Fruit fly (Drosophila melanogaster) whole organism, embryonic: ENCODE measurements around the gene CG44001.

Experiments
- Ada2b ChIP-seq: fragments of 200-800 bp; sonication (Bioruptor generic); IDR thresholded peaks from 2 replicates; pipeline ENCODE4 v1.3.6; 2022; ENCODE audit warnings: missing biosample characterization, missing genetic modification characterization
- Atf6 ChIP-seq: fragments of 200-800 bp; sonication (Bioruptor generic); IDR thresholded peaks from 2 replicates; pipeline ENCODE4 v1.3.6; 2022; ENCODE audit warnings: missing biosample characterization, missing genetic modification characterization
- Blimp-1 ChIP-seq: fragments of 200-800 bp; sonication (Bioruptor generic); optimal IDR thresholded peaks from 3 replicates; lab custom pipeline; 2018; ENCODE audit warnings: missing biosample characterization, missing genetic modification characterization, mild to moderate bottlenecking, moderate library complexity, missing genetic modification reagents
- BtbVII ChIP-seq: fragments of 200-800 bp; sonication (Bioruptor generic); optimal IDR thresholded peaks from 3 replicates; lab custom pipeline; 2017; ENCODE audit warnings: missing biosample characterization, mild to moderate bottlenecking, missing genetic modification characterization
- CG10543 ChIP-seq: fragments of 200-800 bp; sonication (Bioruptor generic); optimal IDR thresholded peaks from 3 replicates; lab custom pipeline; 2017; ENCODE audit warnings: missing biosample characterization, mild to moderate bottlenecking, missing genetic modification characterization, moderate library complexity
- CG11456 ChIP-seq: fragments of 200-800 bp; sonication (Bioruptor generic); IDR thresholded peaks from 3 replicates; pipeline ENCODE4 v1.3.6; 2022; ENCODE audit warnings: missing biosample characterization, missing genetic modification characterization
- CG12155 ChIP-seq: fragments of 200-800 bp; sonication (Bioruptor generic); optimal IDR thresholded peaks from 3 replicates; lab custom pipeline; 2016; ENCODE audit warnings: missing biosample characterization, missing genetic modification characterization
- CG12769 ChIP-seq: fragments of 200-800 bp; sonication (Bioruptor generic); optimal IDR thresholded peaks from 2 replicates; lab custom pipeline; 2019; ENCODE audit warnings: missing biosample characterization, mild to moderate bottlenecking, missing genetic modification characterization, moderate library complexity
- CG14014 ChIP-seq: fragments of 200-800 bp; sonication (Bioruptor generic); IDR thresholded peaks from 2 replicates; pipeline ENCODE4 v1.3.6; 2022; ENCODE audit warnings: missing biosample characterization, missing genetic modification characterization
- CG1792 ChIP-seq: fragments of 200-800 bp; sonication (Bioruptor generic); optimal IDR thresholded peaks from 2 replicates; lab custom pipeline; 2016; ENCODE audit warnings: missing biosample characterization, missing genetic modification characterization
- CG18619 ChIP-seq: fragments of 200-800 bp; sonication (Bioruptor generic); optimal IDR thresholded peaks from 3 replicates; lab custom pipeline; 2017; ENCODE audit warnings: missing biosample characterization, mild to moderate bottlenecking, missing genetic modification characterization
- CG3163 ChIP-seq: fragments of 200-800 bp; sonication (Bioruptor generic); optimal IDR thresholded peaks from 3 replicates; lab custom pipeline; 2016; ENCODE audit warnings: missing biosample characterization, missing genetic modification characterization
- CG3407 ChIP-seq: fragments of 200-800 bp; sonication (Bioruptor generic); optimal IDR thresholded peaks from 2 replicates; lab custom pipeline; 2018; ENCODE audit warnings: missing biosample characterization, mild to moderate bottlenecking, missing genetic modification characterization
- CG3838 ChIP-seq: fragments of 200-800 bp; sonication (Bioruptor generic); optimal IDR thresholded peaks from 3 replicates; lab custom pipeline; 2016; ENCODE audit warnings: missing biosample characterization, missing genetic modification characterization
- CG4282 ChIP-seq: fragments of 200-800 bp; sonication (Bioruptor generic); optimal IDR thresholded peaks from 2 replicates; lab custom pipeline; 2016; ENCODE audit warnings: missing biosample characterization, missing genetic modification characterization
- CG4328 ChIP-seq: fragments of 200-800 bp; sonication (Bioruptor generic); optimal IDR thresholded peaks from 3 replicates; lab custom pipeline; 2017; ENCODE audit warnings: missing biosample characterization, missing genetic modification reagents, missing genetic modification characterization
- CG6654 ChIP-seq: fragments of 200-800 bp; sonication (Bioruptor generic); optimal IDR thresholded peaks from 2 replicates; lab custom pipeline; 2017; ENCODE audit warnings: missing biosample characterization, mild to moderate bottlenecking, missing genetic modification characterization
- CG6683 ChIP-seq: fragments of 200-800 bp; sonication (Bioruptor generic); optimal IDR thresholded peaks from 2 replicates; lab custom pipeline; 2017; ENCODE audit warnings: missing biosample characterization, mild to moderate bottlenecking, missing genetic modification characterization, missing genetic modification reagents
- CG6854 ChIP-seq: fragments of 200-800 bp; sonication (Bioruptor generic); optimal IDR thresholded peaks from 3 replicates; lab custom pipeline; 2017; ENCODE audit warnings: missing biosample characterization, mild to moderate bottlenecking, missing genetic modification characterization
- CG9215 ChIP-seq: fragments of 200-800 bp; sonication (Bioruptor generic); IDR thresholded peaks from 2 replicates; pipeline ENCODE4 v1.3.6; 2022; ENCODE audit warnings: missing biosample characterization, missing genetic modification characterization
- CG9727 ChIP-seq: fragments of 200-800 bp; sonication (Bioruptor generic); optimal IDR thresholded peaks from 3 replicates; lab custom pipeline; 2017; ENCODE audit warnings: missing biosample characterization, mild to moderate bottlenecking, missing genetic modification characterization
- CrebB ChIP-seq: fragments of 200-800 bp; sonication (Bioruptor generic); optimal IDR thresholded peaks from 3 replicates; lab custom pipeline; 2018; ENCODE audit warnings: missing biosample characterization, mild to moderate bottlenecking, missing genetic modification characterization
- Dp ChIP-seq: fragments of 200-800 bp; sonication (Bioruptor generic); optimal IDR thresholded peaks from 2 replicates; lab custom pipeline; 2018; ENCODE audit warnings: missing biosample characterization, mild to moderate bottlenecking, missing genetic modification characterization, moderate library complexity
- Ets65A ChIP-seq: fragments of 200-800 bp; sonication (Bioruptor generic); peaks from one replicate; lab custom pipeline; 2016; ENCODE audit warnings: missing biosample characterization, missing genetic modification characterization
- H15 ChIP-seq: fragments of 200-800 bp; sonication (Bioruptor generic); IDR thresholded peaks from 3 replicates; pipeline ENCODE4 v1.3.6; 2022; ENCODE audit warnings: missing biosample characterization, missing genetic modification characterization
- Hr51 ChIP-seq, 2 experiments: fragments of 200-800 bp; sonication (Bioruptor generic); optimal IDR thresholded peaks; 2 replicates in 1 of 2; 3 replicates in 1 of 2; lab custom pipeline; 2016 to 2018; ENCODE audit warnings: missing biosample characterization in 2 of 2, missing genetic modification characterization in 2 of 2, mild to moderate bottlenecking in 1 of 2, moderate library complexity in 1 of 2
- PHDP ChIP-seq: fragments of 200-800 bp; sonication (Bioruptor generic); optimal IDR thresholded peaks from 3 replicates; lab custom pipeline; 2018; ENCODE audit warnings: missing biosample characterization, mild to moderate bottlenecking, missing genetic modification characterization, moderate library complexity
- Side ChIP-seq: fragments of 200-800 bp; sonication (Bioruptor generic); optimal IDR thresholded peaks from 2 replicates; lab custom pipeline; 2016; ENCODE audit warnings: missing biosample characterization, missing genetic modification characterization
- Spps ChIP-seq: fragments of 200-800 bp; sonication (Bioruptor generic); optimal IDR thresholded peaks from 2 replicates; lab custom pipeline; 2018; ENCODE audit warnings: missing biosample characterization, mild to moderate bottlenecking, missing genetic modification characterization
- ara ChIP-seq: fragments of 200-800 bp; sonication (Bioruptor generic); IDR thresholded peaks from 2 replicates; pipeline ENCODE4 v1.3.6; 2022; ENCODE audit warnings: missing biosample characterization, missing genetic modification characterization
- da ChIP-seq: fragments of 200-800 bp; sonication (Bioruptor generic); optimal IDR thresholded peaks from 2 replicates; lab custom pipeline; 2016; ENCODE audit warnings: missing biosample characterization, missing genetic modification characterization
- esg ChIP-seq: fragments of 200-800 bp; sonication (Bioruptor generic); conservative IDR thresholded peaks from 2 replicates; pipeline ENCODE4 v1.3.6; 2022; ENCODE audit warnings: missing biosample characterization, missing genetic modification characterization
- ewg ChIP-seq: fragments of 200-800 bp; sonication (Bioruptor generic); optimal IDR thresholded peaks from 3 replicates; lab custom pipeline; 2017; ENCODE audit warnings: mild to moderate bottlenecking, missing biosample characterization, missing genetic modification reagents, missing genetic modification characterization
- gcm ChIP-seq: fragments of 200-800 bp; sonication (Bioruptor generic); optimal IDR thresholded peaks from 2 replicates; lab custom pipeline; 2019; ENCODE audit warnings: missing biosample characterization, mild to moderate bottlenecking, missing genetic modification characterization, moderate library complexity
- gro ChIP-seq: fragments of 200-800 bp; sonication (Bioruptor generic); optimal IDR thresholded peaks from 2 replicates; lab custom pipeline; 2016; ENCODE audit warnings: missing biosample characterization, missing genetic modification characterization
- gsb-n ChIP-seq: fragments of 200-800 bp; sonication (Bioruptor generic); optimal IDR thresholded peaks from 3 replicates; lab custom pipeline; 2018; ENCODE audit warnings: missing biosample characterization, mild to moderate bottlenecking, missing genetic modification characterization
- hbn ChIP-seq: fragments of 200-800 bp; sonication (Bioruptor generic); IDR thresholded peaks from 2 replicates; pipeline ENCODE4 v1.3.6; 2022; ENCODE audit warnings: missing biosample characterization, missing genetic modification characterization; ENCODE audit not compliant: partially characterized antibody
- ind ChIP-seq: fragments of 200-800 bp; sonication (Bioruptor generic); optimal IDR thresholded peaks from 3 replicates; lab custom pipeline; 2016; ENCODE audit warnings: missing biosample characterization, missing genetic modification characterization
- insv ChIP-seq, 2 experiments: fragments of 200-800 bp; sonication (Bioruptor generic); optimal IDR thresholded peaks; 3 replicates each; lab custom pipeline; 2016 to 2018; ENCODE audit warnings: missing biosample characterization in 2 of 2, missing genetic modification characterization in 2 of 2
- lilli ChIP-seq: fragments of 200-800 bp; sonication (Bioruptor generic); optimal IDR thresholded peaks from 3 replicates; lab custom pipeline; 2016; ENCODE audit warnings: missing biosample characterization, missing genetic modification characterization
- nom ChIP-seq: fragments of 200-800 bp; sonication (Bioruptor generic); optimal IDR thresholded peaks from 2 replicates; lab custom pipeline; 2017; ENCODE audit warnings: missing biosample characterization, missing genetic modification characterization, mild to moderate bottlenecking, moderate library complexity, missing genetic modification reagents
- pita ChIP-seq: fragments of 200-800 bp; sonication (Bioruptor generic); optimal IDR thresholded peaks from 2 replicates; lab custom pipeline; 2017; ENCODE audit warnings: missing biosample characterization, mild to moderate bottlenecking, missing genetic modification characterization
- scrt ChIP-seq: fragments of 200-800 bp; sonication (Bioruptor generic); optimal IDR thresholded peaks from 2 replicates; lab custom pipeline; 2018; ENCODE audit warnings: missing biosample characterization, mild to moderate bottlenecking, missing genetic modification characterization, moderate library complexity
- sd ChIP-seq: fragments of 200-800 bp; sonication (Bioruptor generic); optimal IDR thresholded peaks from 3 replicates; lab custom pipeline; 2018; ENCODE audit warnings: missing biosample characterization, mild to moderate bottlenecking, missing genetic modification characterization, moderate library complexity
- sens-2 ChIP-seq: fragments of 200-800 bp; sonication (Bioruptor generic); IDR thresholded peaks from 2 replicates; pipeline ENCODE4 v1.3.6; 2022; ENCODE audit warnings: missing biosample characterization, missing genetic modification characterization
- slp2 ChIP-seq: fragments of 200-800 bp; sonication (Bioruptor generic); optimal IDR thresholded peaks from 2 replicates; lab custom pipeline; 2016; ENCODE audit warnings: missing biosample characterization, missing genetic modification characterization
- sob ChIP-seq: fragments of 200-800 bp; sonication (Bioruptor generic); IDR thresholded peaks from 2 replicates; pipeline ENCODE4 v1.3.6; 2022; ENCODE audit warnings: missing biosample characterization, missing genetic modification characterization
- twi ChIP-seq: fragments of 200-800 bp; optimal IDR thresholded peaks from 2 replicates; lab custom pipeline; 2019; ENCODE audit warnings: missing biosample characterization, mild to moderate bottlenecking, missing genetic modification characterization, moderate library complexity
- unpg ChIP-seq: fragments of 200-800 bp; sonication (Bioruptor generic); optimal IDR thresholded peaks from 3 replicates; lab custom pipeline; 2018; ENCODE audit warnings: missing biosample characterization, mild to moderate bottlenecking, missing genetic modification characterization, moderate library complexity
- vfl ChIP-seq: fragments of 200-800 bp; sonication (Bioruptor generic); optimal IDR thresholded peaks from 2 replicates; lab custom pipeline; 2016; ENCODE audit warnings: missing biosample characterization, missing genetic modification characterization
- vvl ChIP-seq: fragments of 200-800 bp; sonication (Bioruptor generic); IDR thresholded peaks from 2 replicates; pipeline ENCODE4 v1.3.6; 2022; ENCODE audit warnings: missing biosample characterization, missing genetic modification characterization
- z ChIP-seq: fragments of 200-800 bp; sonication (Bioruptor generic); IDR thresholded peaks from 3 replicates; pipeline ENCODE4 v1.3.6; 2022; ENCODE audit warnings: missing biosample characterization, missing genetic modification characterization

CG44001 gene

DNA sequence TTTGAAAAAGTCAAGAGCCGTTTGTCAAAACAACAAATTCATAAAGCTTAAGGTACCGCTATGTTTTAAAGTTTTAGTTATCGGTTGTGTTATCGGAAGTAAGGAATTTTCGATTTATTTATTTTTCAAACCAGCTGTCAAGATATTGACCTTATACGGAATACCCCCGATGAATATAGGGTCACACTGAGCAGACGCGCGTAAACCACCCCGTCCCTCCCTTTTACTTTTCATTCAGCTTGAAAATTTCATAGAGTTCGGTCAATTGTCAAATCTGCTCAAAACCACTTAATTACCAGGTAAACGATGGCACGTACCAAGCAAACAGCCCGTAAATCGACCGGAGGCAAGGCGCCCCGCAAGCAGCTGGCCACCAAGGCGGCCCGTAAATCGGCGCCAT lies 11.9 kb downstream of the CG44001 start, which contains the start of the genes CG14036 and His3.3A (continued):
- TF ChIP-seq nom (GFP tag; lab: Kevin White, UChicago) (peak; percentile 29), Spps (tag; lab: Kevin White, UChicago) (peak; percentile 1), H15 (GFP tag; lab: Robert Waterston, UW) (no peak), CG12769 (tag; lab: Kevin White, UChicago) (peak; percentile 20), Blimp-1 (GFP tag; lab: Kevin White, UChicago) (peak; percentile 69), CG14014 (GFP tag; lab: Robert Waterston, UW) (no peak), hbn (peak; percentile 58), Hr51 (GFP tag; optimal IDR thresholded peaks at IDR 0.05; lab: Kevin White, UChicago) (peak in 1 of 2 experiments; percentile 22), insv (GFP tag; optimal IDR thresholded peaks at IDR 0.05; lab: Kevin White, UChicago) (peak in 1 of 2 experiments; percentile 14), CG18619 (no peak), CG3163 (GFP tag; lab: Kevin White, UChicago) (no peak), gro (GFP tag; lab: Kevin White, UChicago) (no peak), PHDP (tag; lab: Kevin White, UChicago) (peak; percentile 4), BtbVII (no peak), CG6854 (no peak), ind (GFP tag; lab: Kevin White, UChicago) (no peak), CG10543 (no peak), CrebB (tag; lab: Kevin White, UChicago) (no peak), CG9727 (GFP tag; lab: Kevin White, UChicago) (peak; percentile 32), z (GFP tag; lab: Robert Waterston, UW) (no peak), unpg (GFP tag; lab: Kevin White, UChicago) (no peak), Side (GFP tag; lab: Kevin White, UChicago) (no peak), pita (GFP tag; lab: Kevin White, UChicago) (no peak), gcm (GFP tag; lab: Kevin White, UChicago) (no peak), da (GFP tag; lab: Kevin White, UChicago) (no peak), CG11456 (GFP tag; lab: Robert Waterston, UW) (no peak), CG12155 (GFP tag; lab: Kevin White, UChicago) (no peak), vvl (0 out of 2 replicates have a peak, but pooled peaks have one; percentile 47), sob (0 out of 2 replicates have a peak, but pooled peaks have one; percentile 22), sens-2 (GFP tag; lab: Robert Waterston, UW) (no peak), CG9215 (no peak), ara (GFP tag; lab: Robert Waterston, UW) (no peak), CG3838 (no peak), Dp (GFP tag; lab: Kevin White, UChicago) (peak; percentile 88), twi (tag; lab: Kevin White, UChicago) (no peak), CG1792 (GFP tag; lab: Kevin White, UChicago) (no peak), esg (no peak), Ada2b (GFP tag; lab: Robert Waterston, UW) (no peak), ewg (GFP tag; lab: Kevin White, UChicago) (peak; percentile 40), gsb-n (tag; lab: Kevin White, UChicago) (no peak), CG4282 (no peak), Atf6 (GFP tag; lab: Robert Waterston, UW) (no peak), lilli (GFP tag; lab: Kevin White, UChicago) (peak; percentile 38), CG4328 (GFP tag; lab: Kevin White, UChicago) (no peak), Ets65A (GFP tag; lab: Kevin White, UChicago) (peak; percentile 41), CG3407 (GFP tag; lab: Kevin White, UChicago) (no peak), vfl (no peak), sd (tag; lab: Kevin White, UChicago) (peak; percentile 86), slp2 (GFP tag; lab: Kevin White, UChicago) (no peak), scrt (GFP tag; lab: Kevin White, UChicago) (no peak), CG6654 (no peak), CG6683 (GFP tag; lab: Kevin White, UChicago) (no peak)
